Worm (Caenorhabditis elegans) whole organism, mixed stage, embryonic: ENCODE measurements around the gene oac-12.

Experiments used
- ces-1 ChIP-seq: fragments of 150-350 bp; optimal IDR thresholded peaks from 2 replicates; lab custom pipeline; 2014; ENCODE audit warnings: missing biosample characterization, missing genetic modification reagents, missing genetic modification characterization
- elt-3 ChIP-seq: fragments of 150-350 bp; optimal IDR thresholded peaks from 2 replicates; lab custom pipeline; 2014; ENCODE audit warnings: missing biosample characterization, missing genetic modification characterization
- ham-2 ChIP-seq: fragments of 200-800 bp; sonication (Bioruptor generic); optimal IDR thresholded peaks from 2 replicates; lab custom pipeline; 2018; ENCODE audit warnings: mild to moderate bottlenecking, missing genetic modification characterization, missing compliant biosample characterization
- lsy-2 ChIP-seq: fragments of 150-350 bp; optimal IDR thresholded peaks from 2 replicates; lab custom pipeline; 2014; ENCODE audit warnings: missing biosample characterization, missing genetic modification characterization
- mab-5 ChIP-seq: fragments of 150-350 bp; optimal IDR thresholded peaks from 2 replicates; lab custom pipeline; 2014; ENCODE audit warnings: missing biosample characterization, missing genetic modification characterization
- unc-120 ChIP-seq: sonication (generic microtip); optimal IDR thresholded peaks from 2 replicates; lab custom pipeline; 2017; ENCODE audit warnings: missing genetic modification characterization, missing compliant biosample characterization; ENCODE audit not compliant: poor library complexity, severe bottlenecking
- unc-39 ChIP-seq: fragments of 150-350 bp; optimal IDR thresholded peaks from 2 replicates; lab custom pipeline; 2014; ENCODE audit warnings: missing biosample characterization, missing genetic modification characterization
- ztf-11 ChIP-seq: fragments of 150-350 bp; optimal IDR thresholded peaks from 2 replicates; lab custom pipeline; 2014; ENCODE audit warnings: missing biosample characterization, missing genetic modification characterization

DNA sequence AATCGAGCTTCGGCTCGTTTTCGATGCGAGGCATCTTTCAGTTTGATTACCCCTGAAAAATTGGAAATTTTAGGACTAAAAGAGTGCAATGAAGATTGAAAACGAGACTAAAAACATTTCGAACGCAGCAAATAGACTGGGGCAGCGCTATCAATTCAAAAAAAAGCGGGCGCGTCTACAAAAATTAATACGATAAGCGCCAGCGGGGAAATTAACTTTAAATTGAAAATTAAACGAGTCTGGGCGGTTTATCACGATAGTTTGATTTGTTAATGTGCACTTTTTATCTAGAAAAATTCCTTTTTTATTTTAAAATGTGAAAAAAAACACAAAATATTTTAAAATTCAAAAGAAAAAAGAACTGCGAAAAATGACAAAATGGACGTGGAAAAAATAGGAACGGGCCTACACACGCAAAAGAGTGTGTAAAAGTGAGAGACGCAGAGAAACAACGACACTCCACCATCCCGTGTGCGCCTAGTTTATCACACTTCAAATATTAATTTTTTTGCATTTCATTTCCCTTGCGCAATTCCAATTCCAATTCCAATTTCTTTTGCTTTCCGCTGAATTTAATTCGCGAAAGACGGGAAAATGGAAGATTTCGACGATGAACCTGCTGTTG lies 39.1 kb upstream of the oac-12 start, which contains the start of the genes gmpr-1 and fipp-1:
- TF ChIP-seq unc-39: no peak
- no peak for TF ChIP-seq ztf-11 (tag; lab: Kevin White, UChicago)
- TF ChIP-seq ces-1 (GFP tag; lab: Kevin White, UChicago): peak; percentile 46
- no peak for TF ChIP-seq mab-5 (tag; lab: Kevin White, UChicago)
- TF ChIP-seq ham-2 (GFP tag; lab: Kevin White, UChicago): no peak
- TF ChIP-seq lsy-2: peak; percentile 15
- no peak for TF ChIP-seq elt-3 (tag; lab: Kevin White, UChicago)
- TF ChIP-seq unc-120 (tag; lab: Kevin White, UChicago): no peak
